Worm (Caenorhabditis elegans) whole organism, young adult: ENCODE data around the gene ZK669.2.

ENCODE experiments used
- B0019.2 ChIP-seq: fragments of 200-800 bp; sonication (Bioruptor generic); conservative IDR thresholded peaks from 2 replicates; pipeline ENCODE4 v1.3.6; 2022; ENCODE audit warnings: missing genetic modification reagents, missing genetic modification characterization, missing compliant biosample characterization
- B0035.1 ChIP-seq: sonication (generic microtip); optimal IDR thresholded peaks from 2 replicates; lab custom pipeline; 2016; ENCODE audit warnings: missing genetic modification characterization, mild to moderate bottlenecking, missing compliant biosample characterization, missing genotype, missing genetic modification reagents
- B0261.1 ChIP-seq: sonication (generic microtip); optimal IDR thresholded peaks from 2 replicates; lab custom pipeline; 2016; ENCODE audit warnings: mild to moderate bottlenecking, missing genetic modification characterization, moderate library complexity, missing compliant biosample characterization
- C06A6.2 ChIP-seq: fragments of 200-800 bp; sonication (Bioruptor generic); conservative IDR thresholded peaks from 2 replicates; pipeline ENCODE4 v1.3.6; 2022; ENCODE audit warnings: missing genetic modification characterization, missing compliant biosample characterization
- C17E4.6 ChIP-seq: fragments of 200-800 bp; sonication (Bioruptor generic); IDR thresholded peaks from 2 replicates; pipeline ENCODE4 v1.3.6; 2022; ENCODE audit warnings: missing genetic modification reagents, missing genetic modification characterization, missing compliant biosample characterization
- F10E7.11 ChIP-seq: sonication (generic microtip); optimal IDR thresholded peaks from 2 replicates; lab custom pipeline; 2017; ENCODE audit warnings: mild to moderate bottlenecking, missing genetic modification characterization, moderate library complexity, missing compliant biosample characterization
- F33H1.4 ChIP-seq: fragments of 200-800 bp; sonication (Bioruptor generic); IDR thresholded peaks from 2 replicates; pipeline ENCODE4 v1.3.6; 2022; ENCODE audit warnings: missing genetic modification reagents, missing genetic modification characterization, missing compliant biosample characterization
- F57A8.1 ChIP-seq: fragments of 200-800 bp; sonication (Bioruptor generic); optimal IDR thresholded peaks from 2 replicates; lab custom pipeline; 2018; ENCODE audit warnings: mild to moderate bottlenecking, missing genetic modification characterization, moderate library complexity, missing compliant biosample characterization
- T07F8.4 ChIP-seq: sonication (generic microtip); optimal IDR thresholded peaks from 2 replicates; lab custom pipeline; 2016; ENCODE audit warnings: mild to moderate bottlenecking, missing genetic modification characterization, moderate library complexity, missing compliant biosample characterization
- T26A5.8 ChIP-seq: sonication (generic microtip); optimal IDR thresholded peaks from 2 replicates; lab custom pipeline; 2016; ENCODE audit warnings: missing genetic modification characterization, missing compliant biosample characterization
- Y67H2A.10 ChIP-seq: fragments of 200-800 bp; sonication (Bioruptor generic); conservative IDR thresholded peaks from 2 replicates; pipeline ENCODE4 v1.3.6; 2022; ENCODE audit warnings: missing genetic modification reagents, missing genetic modification characterization, missing compliant biosample characterization
- Y79H2A.3 ChIP-seq: fragments of 200-800 bp; sonication (Bioruptor generic); conservative IDR thresholded peaks from 2 replicates; pipeline ENCODE4 v1.3.6; 2022; ENCODE audit warnings: missing genetic modification reagents, missing genetic modification characterization, missing compliant biosample characterization
- ama-1 ChIP-seq, 3 experiments: fragments of 150-350 bp in 1 of 3; sonication (generic microtip) in 2 of 3; optimal IDR thresholded peaks; 2 replicates each; lab custom pipeline; 2014 to 2018; ENCODE audit warnings: missing biosample characterization in 2 of 3, missing genetic modification characterization in 2 of 3, missing genetic modification reagents in 2 of 3
- atf-7 ChIP-seq: sonication (generic microtip); optimal IDR thresholded peaks from 2 replicates; lab custom pipeline; 2017; ENCODE audit warnings: mild to moderate bottlenecking, missing genetic modification characterization, missing compliant biosample characterization
- attf-5 ChIP-seq: fragments of 200-800 bp; sonication (Bioruptor generic); optimal IDR thresholded peaks from 2 replicates; lab custom pipeline; 2018; ENCODE audit warnings: mild to moderate bottlenecking, missing genetic modification characterization, missing compliant biosample characterization
- attf-6 ChIP-seq: fragments of 200-800 bp; sonication (Bioruptor generic); IDR thresholded peaks from 2 replicates; pipeline ENCODE4 v1.3.6; 2022; ENCODE audit warnings: missing genetic modification reagents, missing genetic modification characterization, missing compliant biosample characterization
- ccch-3 ChIP-seq: fragments of 200-800 bp; sonication (Bioruptor generic); optimal IDR thresholded peaks from 2 replicates; lab custom pipeline; 2018; ENCODE audit warnings: mild to moderate bottlenecking, missing genetic modification characterization, missing compliant biosample characterization
- ceh-58 ChIP-seq: fragments of 200-800 bp; sonication (Bioruptor generic); IDR thresholded peaks from 2 replicates; pipeline ENCODE4 v1.3.6; 2022; ENCODE audit warnings: missing genetic modification characterization, missing compliant biosample characterization
- ceh-79 ChIP-seq: sonication (generic microtip); optimal IDR thresholded peaks from 2 replicates; lab custom pipeline; 2017; ENCODE audit warnings: mild to moderate bottlenecking, missing genetic modification characterization, missing compliant biosample characterization
- die-1 ChIP-seq: sonication (generic microtip); optimal IDR thresholded peaks from 2 replicates; lab custom pipeline; 2016; ENCODE audit warnings: missing genotype, mild to moderate bottlenecking, missing genetic modification characterization, missing compliant biosample characterization
- dpl-1 ChIP-seq: fragments of 150-350 bp; optimal IDR thresholded peaks from 2 replicates; lab custom pipeline; 2014; ENCODE audit warnings: missing biosample characterization, missing genetic modification reagents, missing genetic modification characterization
- egl-44 ChIP-seq: fragments of 200-800 bp; sonication (Bioruptor generic); IDR thresholded peaks from 2 replicates; pipeline ENCODE4 v1.3.6; 2022; ENCODE audit warnings: missing genetic modification reagents, missing genetic modification characterization, missing compliant biosample characterization
- ekl-4 ChIP-seq: fragments of 200-800 bp; sonication (Bioruptor generic); IDR thresholded peaks from 2 replicates; pipeline ENCODE4 v1.3.6; 2022; ENCODE audit warnings: missing genetic modification reagents, missing genetic modification characterization, missing compliant biosample characterization
- hlh-12 ChIP-seq: sonication (generic microtip); optimal IDR thresholded peaks from 2 replicates; lab custom pipeline; 2016; ENCODE audit warnings: missing genetic modification characterization, missing compliant biosample characterization
- hlh-26 ChIP-seq: fragments of 200-800 bp; sonication (Bioruptor generic); conservative IDR thresholded peaks from 2 replicates; pipeline ENCODE4 v1.3.6; 2022; ENCODE audit warnings: missing genetic modification reagents, missing genetic modification characterization, missing compliant biosample characterization
- hsf-1 ChIP-seq: fragments of 200-800 bp; sonication (Bioruptor generic); IDR thresholded peaks from 2 replicates; pipeline ENCODE4 v1.3.6; 2022; ENCODE audit warnings: missing genetic modification reagents, missing genetic modification characterization, missing compliant biosample characterization
- lag-1 ChIP-seq: fragments of 200-800 bp; sonication (Bioruptor generic); IDR thresholded peaks from 2 replicates; pipeline ENCODE4 v1.3.6; 2022; ENCODE audit warnings: missing genetic modification reagents, missing genetic modification characterization, missing compliant biosample characterization
- let-526 ChIP-seq: fragments of 200-800 bp; sonication (Bioruptor generic); IDR thresholded peaks from 2 replicates; pipeline ENCODE4 v1.3.6; 2022; ENCODE audit warnings: missing genetic modification reagents, missing genetic modification characterization, missing compliant biosample characterization
- lsl-1 ChIP-seq: fragments of 200-800 bp; sonication (Bioruptor generic); optimal IDR thresholded peaks from 2 replicates; lab custom pipeline; 2018; ENCODE audit warnings: mild to moderate bottlenecking, missing genetic modification characterization, moderate library complexity, missing compliant biosample characterization
- madf-3 ChIP-seq: fragments of 200-800 bp; sonication (Bioruptor generic); IDR thresholded peaks from 2 replicates; pipeline ENCODE4 v1.3.6; 2022; ENCODE audit warnings: missing genetic modification reagents, missing genetic modification characterization, missing compliant biosample characterization
- madf-8 ChIP-seq: fragments of 200-800 bp; sonication (Bioruptor generic); conservative IDR thresholded peaks from 2 replicates; pipeline ENCODE4 v1.3.6; 2022; ENCODE audit warnings: missing genetic modification reagents, missing genetic modification characterization, missing compliant biosample characterization
- nhr-179 ChIP-seq: sonication (generic microtip); optimal IDR thresholded peaks from 2 replicates; lab custom pipeline; 2016; ENCODE audit warnings: mild to moderate bottlenecking, missing genetic modification characterization, missing compliant biosample characterization
- nhr-80 ChIP-seq: sonication (generic microtip); optimal IDR thresholded peaks from 2 replicates; lab custom pipeline; 2016; ENCODE audit warnings: missing genetic modification characterization, missing compliant biosample characterization
- pha-4 ChIP-seq: fragments of 150-350 bp; sonication (generic microtip); optimal IDR thresholded peaks from 2 replicates; lab custom pipeline; 2014; ENCODE audit warnings: missing biosample characterization, missing genetic modification reagents, missing genetic modification characterization
- rcor-1 ChIP-seq: fragments of 200-800 bp; sonication (Bioruptor generic); IDR thresholded peaks from 2 replicates; pipeline ENCODE4 v1.3.6; 2022; ENCODE audit warnings: missing genetic modification reagents, missing genetic modification characterization, missing compliant biosample characterization
- sdz-38 ChIP-seq: sonication (generic microtip); optimal IDR thresholded peaks from 2 replicates; lab custom pipeline; 2016; ENCODE audit warnings: missing genotype, missing genetic modification characterization, missing compliant biosample characterization
- snpc-4 ChIP-seq, 5 experiments: fragments of 150-350 bp in 1 of 5; sonication (generic microtip) in 4 of 5; optimal IDR thresholded peaks; 2 replicates each; lab custom pipeline; 2014 to 2018; ENCODE audit warnings: missing genetic modification characterization in 5 of 5, missing biosample characterization in 3 of 5, antibody characterized with exemption in 2 of 5, mild to moderate bottlenecking in 2 of 5, missing compliant biosample characterization in 2 of 5, missing genotype in 2 of 5, moderate library complexity in 2 of 5, missing genetic modification reagents in 1 of 5
- sptf-2 ChIP-seq: fragments of 200-800 bp; sonication (Bioruptor generic); optimal IDR thresholded peaks from 2 replicates; lab custom pipeline; 2018; ENCODE audit warnings: mild to moderate bottlenecking, missing genetic modification characterization, missing compliant biosample characterization
- tbp1 ChIP-seq: fragments of 200-800 bp; sonication (Bioruptor generic); optimal IDR thresholded peaks from 2 replicates; lab custom pipeline; 2018; ENCODE audit warnings: mild to moderate bottlenecking, missing genetic modification characterization, missing compliant biosample characterization
- tlf-1 ChIP-seq: fragments of 200-800 bp; sonication (Bioruptor generic); optimal IDR thresholded peaks from 2 replicates; lab custom pipeline; 2018; ENCODE audit warnings: mild to moderate bottlenecking, missing genetic modification characterization, missing compliant biosample characterization
- ztf-28 ChIP-seq: fragments of 200-800 bp; sonication (Bioruptor generic); IDR thresholded peaks from 2 replicates; pipeline ENCODE4 v1.3.6; 2022; ENCODE audit warnings: missing genetic modification reagents, missing genetic modification characterization, missing compliant biosample characterization
- ztf-3 ChIP-seq: fragments of 200-800 bp; sonication (Bioruptor generic); optimal IDR thresholded peaks from 2 replicates; lab custom pipeline; 2018; ENCODE audit warnings: mild to moderate bottlenecking, missing genetic modification characterization, missing compliant biosample characterization
- ztf-6 ChIP-seq: fragments of 200-800 bp; sonication (Bioruptor generic); IDR thresholded peaks from 2 replicates; pipeline ENCODE4 v1.3.6; 2022; ENCODE audit warnings: missing genetic modification reagents, missing genetic modification characterization, missing compliant biosample characterization

Gene ZK669.2

ce11 chrII:7928600-7928999, 9.4 kb downstream of the ZK669.2 start, which contains the start of gene spv-1:
TSS of gene spv-1 (minus strand) at chrII:7928700.
- TF ChIP-seq hlh-26 (GFP tag; lab: Robert Waterston, UW), result no peak
- TF ChIP-seq C17E4.6, result no peak
- no peak for TF ChIP-seq ztf-6
- no peak for TF ChIP-seq ceh-79 (tag; lab: Kevin White, UChicago)
- TF ChIP-seq T07F8.4 (tag; lab: Kevin White, UChicago), result no peak
- no peak for TF ChIP-seq ztf-28 (GFP tag; lab: Robert Waterston, UW)
- no peak for TF ChIP-seq egl-44 (GFP tag; lab: Robert Waterston, UW)
- TF ChIP-seq F10E7.11 (tag; lab: Kevin White, UChicago), result no peak
- no peak for TF ChIP-seq lsl-1 (GFP tag; lab: Kevin White, UChicago)
- no peak for TF ChIP-seq B0019.2
- TF ChIP-seq atf-7 (tag; lab: Kevin White, UChicago), result no peak
- TF ChIP-seq hsf-1 (GFP tag; lab: Robert Waterston, UW), result no peak
- TF ChIP-seq, all 124 proteins: peak for 0

- TF ChIP-seq ceh-58 (GFP tag; lab: Robert Waterston, UW), result no peak
- TF ChIP-seq let-526 (GFP tag; lab: Robert Waterston, UW), result no peak
- no peak for TF ChIP-seq hlh-12
- no peak for TF ChIP-seq ceh-79 (tag; lab: Kevin White, UChicago)
- no peak for TF ChIP-seq madf-8 (GFP tag; lab: Robert Waterston, UW)
- TF ChIP-seq dpl-1 (GFP tag; lab: Kevin White, UChicago), result no peak
- TF ChIP-seq snpc-4 (GFP tag; optimal IDR thresholded peaks at IDR 0.05; lab: Kevin White, UChicago), result no peak
- TF ChIP-seq snpc-4 (tag; optimal IDR thresholded peaks at IDR 0.05; lab: Kevin White, UChicago), result no peak
- no peak for TF ChIP-seq nhr-80 (tag; lab: Kevin White, UChicago)
- no peak for TF ChIP-seq nhr-179
- no peak for TF ChIP-seq B0261.1
- no peak for TF ChIP-seq B0035.1 (tag; lab: Kevin White, UChicago)
- TF ChIP-seq madf-3 (GFP tag; lab: Robert Waterston, UW), result no peak
- TF ChIP-seq Y67H2A.10 (GFP tag; lab: Robert Waterston, UW), result no peak
These were observed 16.8 kb downstream of the ZK669.2 start for ce11 chrII:7921155-7921554.

- TF ChIP-seq Y67H2A.10 (GFP tag; lab: Robert Waterston, UW) (no peak), ama-1 (optimal IDR thresholded peaks at IDR 0.05; lab: Kevin White, UChicago) (no peak), ama-1 (GFP tag; optimal IDR thresholded peaks at IDR 0.05; lab: Kevin White, UChicago) (no peak), ekl-4 (no peak), C06A6.2 (no peak), B0019.2 (no peak), T26A5.8 (tag; lab: Kevin White, UChicago) (no peak)
These were observed 17.8 kb downstream of the ZK669.2 start for ce11 chrII:7920178-7920577.

ce11 chrII:7911015-7911414, 27.0 kb downstream of the ZK669.2 start, which contains the start of gene ZK675.4:
TSS of gene ZK675.4 (plus strand) at chrII:7911315.
- TF ChIP-seq attf-5 (no peak), sdz-38 (tag; lab: Kevin White, UChicago) (no peak), ccch-3 (no peak), egl-44 (GFP tag; lab: Robert Waterston, UW) (no peak), snpc-4 (GFP tag; optimal IDR thresholded peaks at IDR 0.05; lab: Kevin White, UChicago) (no peak), snpc-4 (tag; optimal IDR thresholded peaks at IDR 0.05; lab: Kevin White, UChicago) (no peak), sptf-2 (GFP tag; lab: Kevin White, UChicago) (no peak)

- TF ChIP-seq lag-1 (GFP tag; lab: Robert Waterston, UW) (no peak), F33H1.4 (GFP tag; lab: Robert Waterston, UW) (no peak), Y79H2A.3 (GFP tag; lab: Robert Waterston, UW) (no peak), die-1 (tag; lab: Kevin White, UChicago) (no peak), rcor-1 (no peak), F57A8.1 (GFP tag; lab: Kevin White, UChicago) (no peak), tbp1 (GFP tag; lab: Kevin White, UChicago) (no peak), pha-4 (tag; lab: Kevin White, UChicago) (no peak), attf-6 (no peak), ztf-3 (no peak), tlf-1 (GFP tag; lab: Kevin White, UChicago) (no peak), hlh-12 (no peak)
These were observed 30.4 kb downstream of the ZK669.2 start, which contains the start of gene best-23 for ce11 chrII:7907539-7907997. TSS of gene best-23 (minus strand) at chrII:7907589.
